Fruit fly (Drosophila melanogaster) whole organism, embryonic: Measurements from ENCODE around the gene CG31683.

Experiments
- Aef1 ChIP-seq: fragments of 200-800 bp; sonication (Bioruptor generic); IDR thresholded peaks from 3 replicates; pipeline ENCODE4 v1.3.6; 2022; ENCODE audit warnings: missing biosample characterization, missing genetic modification characterization
- Bgb ChIP-seq: fragments of 200-800 bp; sonication (Bioruptor generic); IDR thresholded peaks from 2 replicates; pipeline ENCODE4 v1.3.6; 2022; ENCODE audit warnings: missing biosample characterization, missing genetic modification characterization; ENCODE audit not compliant: partially characterized antibody
- CG10147 ChIP-seq: fragments of 200-800 bp; sonication (Bioruptor generic); optimal IDR thresholded peaks from 2 replicates; lab custom pipeline; 2019; ENCODE audit warnings: missing biosample characterization, mild to moderate bottlenecking, missing genetic modification characterization, moderate library complexity
- CG1024 ChIP-seq: fragments of 200-800 bp; sonication (Bioruptor generic); IDR thresholded peaks from 2 replicates; pipeline ENCODE4 v1.3.6; 2022; ENCODE audit warnings: missing biosample characterization, missing genetic modification characterization
- CG10979 ChIP-seq: fragments of 200-800 bp; sonication (Bioruptor generic); optimal IDR thresholded peaks from 2 replicates; lab custom pipeline; 2018; ENCODE audit warnings: missing biosample characterization, mild to moderate bottlenecking, missing genetic modification characterization, moderate library complexity
- CG11504 ChIP-seq: fragments of 200-800 bp; sonication (Bioruptor generic); optimal IDR thresholded peaks from 3 replicates; lab custom pipeline; 2019; ENCODE audit warnings: missing biosample characterization, mild to moderate bottlenecking, missing genetic modification characterization, moderate library complexity
- CG12659 ChIP-seq: fragments of 200-800 bp; sonication (Bioruptor generic); optimal IDR thresholded peaks from 3 replicates; lab custom pipeline; 2017; ENCODE audit warnings: mild to moderate bottlenecking, missing biosample characterization, missing genetic modification reagents, missing genetic modification characterization
- CG13123 ChIP-seq: fragments of 200-800 bp; sonication (Bioruptor generic); optimal IDR thresholded peaks from 2 replicates; lab custom pipeline; 2016; ENCODE audit warnings: missing biosample characterization, missing genetic modification characterization
- CG15073 ChIP-seq: fragments of 200-800 bp; sonication (Bioruptor generic); optimal IDR thresholded peaks from 2 replicates; lab custom pipeline; 2016; ENCODE audit warnings: missing biosample characterization, missing genetic modification characterization
- CG16815 ChIP-seq: fragments of 200-800 bp; sonication (Bioruptor generic); optimal IDR thresholded peaks from 3 replicates; lab custom pipeline; 2017; ENCODE audit warnings: missing biosample characterization, mild to moderate bottlenecking, missing genetic modification characterization
- CG17359 ChIP-seq: fragments of 200-800 bp; sonication (Bioruptor generic); optimal IDR thresholded peaks from 3 replicates; lab custom pipeline; 2018; ENCODE audit warnings: missing biosample characterization, mild to moderate bottlenecking, missing genetic modification characterization, moderate library complexity
- CG18764 ChIP-seq: fragments of 200-800 bp; sonication (Bioruptor generic); optimal IDR thresholded peaks from 3 replicates; lab custom pipeline; 2016; ENCODE audit warnings: missing biosample characterization, missing genetic modification characterization
- CG2120 ChIP-seq: fragments of 200-800 bp; sonication (Bioruptor generic); optimal IDR thresholded peaks from 3 replicates; lab custom pipeline; 2016; ENCODE audit warnings: missing biosample characterization, missing genetic modification characterization
- CG30403 ChIP-seq: fragments of 200-800 bp; sonication (Bioruptor generic); optimal IDR thresholded peaks from 3 replicates; lab custom pipeline; 2016; ENCODE audit warnings: missing biosample characterization, missing genetic modification characterization
- CG3407 ChIP-seq: fragments of 200-800 bp; sonication (Bioruptor generic); optimal IDR thresholded peaks from 2 replicates; lab custom pipeline; 2018; ENCODE audit warnings: missing biosample characterization, mild to moderate bottlenecking, missing genetic modification characterization
- CG5180 ChIP-seq: fragments of 200-800 bp; sonication (Bioruptor generic); optimal IDR thresholded peaks from 3 replicates; lab custom pipeline; 2017; ENCODE audit warnings: missing biosample characterization, missing genetic modification characterization, mild to moderate bottlenecking, moderate library complexity, missing genetic modification reagents
- CG6175 ChIP-seq: fragments of 200-800 bp; sonication (Bioruptor generic); IDR thresholded peaks from 3 replicates; pipeline ENCODE4 v1.3.6; 2022; ENCODE audit warnings: missing biosample characterization, missing genetic modification characterization
- CG7745 ChIP-seq: fragments of 200-800 bp; sonication (Bioruptor generic); optimal IDR thresholded peaks from 2 replicates; lab custom pipeline; 2018; ENCODE audit warnings: missing biosample characterization, mild to moderate bottlenecking, missing genetic modification characterization, moderate library complexity
- CoRest ChIP-seq: fragments of 200-800 bp; sonication (Bioruptor generic); optimal IDR thresholded peaks from 3 replicates; lab custom pipeline; 2018; ENCODE audit warnings: missing biosample characterization, mild to moderate bottlenecking, missing genetic modification characterization, moderate library complexity
- D19A ChIP-seq: fragments of 200-800 bp; optimal IDR thresholded peaks from 3 replicates; lab custom pipeline; 2019; ENCODE audit warnings: missing biosample characterization, mild to moderate bottlenecking, missing genetic modification characterization, moderate library complexity
- H15 ChIP-seq: fragments of 200-800 bp; sonication (Bioruptor generic); IDR thresholded peaks from 3 replicates; pipeline ENCODE4 v1.3.6; 2022; ENCODE audit warnings: missing biosample characterization, missing genetic modification characterization
- HHEX ChIP-seq: fragments of 200-800 bp; sonication (Bioruptor generic); optimal IDR thresholded peaks from 3 replicates; lab custom pipeline; 2017; ENCODE audit warnings: missing biosample characterization, mild to moderate bottlenecking, missing genetic modification characterization, missing genetic modification reagents
- HLH3B ChIP-seq: fragments of 200-800 bp; sonication (Bioruptor generic); IDR thresholded peaks from 2 replicates; pipeline ENCODE4 v1.3.6; 2022; ENCODE audit warnings: missing biosample characterization, missing genetic modification characterization
- Hmr ChIP-seq: fragments of 200-800 bp; sonication (Bioruptor generic); optimal IDR thresholded peaks from 3 replicates; lab custom pipeline; 2017; ENCODE audit warnings: mild to moderate bottlenecking, missing biosample characterization, missing genetic modification reagents, missing genetic modification characterization
- NC2β ChIP-seq: fragments of 200-800 bp; sonication (Bioruptor generic); optimal IDR thresholded peaks from 2 replicates; lab custom pipeline; 2016; ENCODE audit warnings: missing biosample characterization, missing genetic modification characterization
- Opbp ChIP-seq: fragments of 200-800 bp; sonication (Bioruptor generic); IDR thresholded peaks from 3 replicates; pipeline ENCODE4 v1.3.6; 2022; ENCODE audit warnings: missing biosample characterization, missing genetic modification characterization; ENCODE audit not compliant: partially characterized antibody
- PHDP ChIP-seq: fragments of 200-800 bp; sonication (Bioruptor generic); optimal IDR thresholded peaks from 3 replicates; lab custom pipeline; 2018; ENCODE audit warnings: missing biosample characterization, mild to moderate bottlenecking, missing genetic modification characterization, moderate library complexity
- Sox102F ChIP-seq: fragments of 200-800 bp; sonication (Bioruptor generic); optimal IDR thresholded peaks from 2 replicates; lab custom pipeline; 2018; ENCODE audit warnings: missing biosample characterization, mild to moderate bottlenecking, missing genetic modification characterization, moderate library complexity
- Sry-δ ChIP-seq: fragments of 200-800 bp; sonication (Bioruptor generic); optimal IDR thresholded peaks from 2 replicates; lab custom pipeline; 2016; ENCODE audit warnings: missing biosample characterization, missing genetic modification characterization
- Ssrp ChIP-seq: fragments of 200-800 bp; sonication (Bioruptor generic); optimal IDR thresholded peaks from 2 replicates; lab custom pipeline; 2018; ENCODE audit warnings: missing biosample characterization, mild to moderate bottlenecking, missing genetic modification characterization, moderate library complexity
- abd-A ChIP-seq: fragments of 200-800 bp; sonication (Bioruptor generic); optimal IDR thresholded peaks from 3 replicates; lab custom pipeline; 2019; ENCODE audit warnings: missing biosample characterization, mild to moderate bottlenecking, missing genetic modification characterization, moderate library complexity
- chinmo ChIP-seq: fragments of 200-800 bp; sonication (Bioruptor generic); IDR thresholded peaks from 4 replicates; pipeline ENCODE4 v1.3.6; 2022; ENCODE audit warnings: missing biosample characterization, missing genetic modification characterization; ENCODE audit not compliant: partially characterized antibody
- chm ChIP-seq: fragments of 200-800 bp; sonication (Bioruptor generic); IDR thresholded peaks from 2 replicates; pipeline ENCODE4 v1.3.6; 2022; ENCODE audit warnings: missing biosample characterization, missing genetic modification characterization
- da ChIP-seq: fragments of 200-800 bp; sonication (Bioruptor generic); optimal IDR thresholded peaks from 2 replicates; lab custom pipeline; 2016; ENCODE audit warnings: missing biosample characterization, missing genetic modification characterization
- dmrt11E ChIP-seq: fragments of 200-800 bp; sonication (Bioruptor generic); optimal IDR thresholded peaks from 3 replicates; lab custom pipeline; 2018; ENCODE audit warnings: missing biosample characterization, mild to moderate bottlenecking, missing genetic modification characterization, moderate library complexity
- dmrt99B ChIP-seq: fragments of 200-800 bp; sonication (Bioruptor generic); optimal IDR thresholded peaks from 2 replicates; lab custom pipeline; 2018; ENCODE audit warnings: missing biosample characterization, mild to moderate bottlenecking, missing genetic modification characterization, moderate library complexity
- gem ChIP-seq: fragments of 200-800 bp; sonication (Bioruptor generic); optimal IDR thresholded peaks from 2 replicates; lab custom pipeline; 2019; ENCODE audit warnings: missing biosample characterization, mild to moderate bottlenecking, missing genetic modification characterization, moderate library complexity
- gsb-n ChIP-seq: fragments of 200-800 bp; sonication (Bioruptor generic); optimal IDR thresholded peaks from 3 replicates; lab custom pipeline; 2018; ENCODE audit warnings: missing biosample characterization, mild to moderate bottlenecking, missing genetic modification characterization
- lilli ChIP-seq: fragments of 200-800 bp; sonication (Bioruptor generic); optimal IDR thresholded peaks from 3 replicates; lab custom pipeline; 2016; ENCODE audit warnings: missing biosample characterization, missing genetic modification characterization
- mld ChIP-seq: fragments of 200-800 bp; sonication (Bioruptor generic); IDR thresholded peaks from 3 replicates; pipeline ENCODE4 v1.3.6; 2022; ENCODE audit warnings: missing biosample characterization, missing genetic modification characterization; ENCODE audit not compliant: partially characterized antibody
- prd ChIP-seq, 3 experiments: fragments of >200 bp in 2 of 3; fragments of 200-800 bp in 1 of 3; sonication (Bioruptor generic) in 1 of 3; optimal IDR thresholded peaks in 2 of 3; IDR thresholded peaks in 1 of 3; 2 replicates in 2 of 3; 3 replicates in 1 of 3; pipeline versions ENCODE4 v1.3.6 to Lab custom; 2017 to 2022; ENCODE audit warnings: missing biosample characterization in 1 of 3, missing genetic modification characterization in 1 of 3
- pum ChIP-seq: fragments of 200-800 bp; sonication (Bioruptor generic); optimal IDR thresholded peaks from 2 replicates; lab custom pipeline; 2016; ENCODE audit warnings: missing biosample characterization, missing genetic modification characterization
- row ChIP-seq: fragments of 200-800 bp; sonication (Bioruptor generic); IDR thresholded peaks from 3 replicates; pipeline ENCODE4 v1.3.6; 2022; ENCODE audit warnings: missing biosample characterization, missing genetic modification characterization
- sim ChIP-seq: fragments of 200-800 bp; sonication (Bioruptor generic); IDR thresholded peaks from 2 replicates; pipeline ENCODE4 v1.3.6; 2022; ENCODE audit warnings: missing biosample characterization, missing genetic modification characterization
- usp ChIP-seq: fragments of >200 bp; optimal IDR thresholded peaks from 2 replicates; lab custom pipeline; 2017; ENCODE audit warnings: missing biosample characterization, missing genetic modification characterization
- z ChIP-seq: fragments of 200-800 bp; sonication (Bioruptor generic); IDR thresholded peaks from 3 replicates; pipeline ENCODE4 v1.3.6; 2022; ENCODE audit warnings: missing biosample characterization, missing genetic modification characterization

The CG31683 gene

dm6 chr2L:20479694-20480093, 29.9 kb upstream of the CG31683 start (continued):
- TF ChIP-seq CG12659 (no peak), CG2120 (GFP tag; lab: Kevin White, UChicago) (no peak), CoRest (tag; lab: Kevin White, UChicago) (no peak)
- TF ChIP-seq, all 482 proteins: peak for 28

dm6 chr2L:20478549-20479238, 28.9 kb upstream of the CG31683 start:
- TF ChIP-seq chm (GFP tag; lab: Robert Waterston, UW) = peak; percentile 57; the same call in 1 of the 2 replicates
- no peak for TF ChIP-seq z (GFP tag; lab: Robert Waterston, UW)
- TF ChIP-seq abd-A (tag; lab: Kevin White, UChicago) = peak; percentile 5
- TF ChIP-seq Aef1 (GFP tag; lab: Robert Waterston, UW) = no peak; the same call in 2 of the 3 replicates
- TF ChIP-seq Ssrp (tag; lab: Kevin White, UChicago) = peak; percentile 24
- TF ChIP-seq Sry-δ = no peak
- TF ChIP-seq da = no peak
- peak; percentile 27 for TF ChIP-seq CG11504
- no peak for TF ChIP-seq CG3407 (GFP tag; lab: Kevin White, UChicago)
- TF ChIP-seq CG5180 (GFP tag; lab: Kevin White, UChicago) = no peak
- peak; percentile 47 for TF ChIP-seq CG10979 (tag; lab: Kevin White, UChicago)
- peak; percentile 11 for TF ChIP-seq CG16815 (GFP tag; lab: Kevin White, UChicago)
- no peak for TF ChIP-seq Hmr (GFP tag; lab: Kevin White, UChicago)
- TF ChIP-seq CG17359 (tag; lab: Kevin White, UChicago) = peak; percentile 21
- TF ChIP-seq CG30403 (GFP tag; lab: Kevin White, UChicago) = peak; percentile 21
- no peak for TF ChIP-seq pum (GFP tag; lab: Kevin White, UChicago)
- TF ChIP-seq CG7745 (tag; lab: Kevin White, UChicago) = no peak
- TF ChIP-seq CG18764 = no peak
- TF ChIP-seq usp (GFP tag; lab: Kevin White, UChicago) = no peak
- no peak for TF ChIP-seq sim (GFP tag; lab: Robert Waterston, UW)
- TF ChIP-seq chinmo (GFP tag; lab: Robert Waterston, UW) = no peak
- TF ChIP-seq CG6175 (GFP tag; lab: Robert Waterston, UW) = peak; percentile 95
- peak; percentile 52 for TF ChIP-seq row (GFP tag; lab: Robert Waterston, UW)
- TF ChIP-seq CG1024 = no peak
- TF ChIP-seq lilli (GFP tag; lab: Kevin White, UChicago) = no peak
- peak; percentile 57 for TF ChIP-seq Sox102F (GFP tag; lab: Kevin White, UChicago)
- peak; percentile 8; the same call in 1 of the 2 replicates for TF ChIP-seq Bgb
- TF ChIP-seq dmrt99B (tag; lab: Kevin White, UChicago) = peak; percentile 19
- TF ChIP-seq HHEX (GFP tag; lab: Kevin White, UChicago) = no peak
- peak; percentile 28 for TF ChIP-seq gsb-n (tag; lab: Kevin White, UChicago)
- peak; percentile 73 for TF ChIP-seq gem
- TF ChIP-seq dmrt11E (tag; lab: Kevin White, UChicago) = peak; percentile 39
- TF ChIP-seq PHDP = peak; percentile 39
- TF ChIP-seq CG10147 = no peak
- no peak for TF ChIP-seq Opbp (GFP tag; lab: Robert Waterston, UW)
- no peak for TF ChIP-seq CG15073 (GFP tag; lab: Kevin White, UChicago)
- TF ChIP-seq prd (optimal IDR thresholded peaks at IDR 0.05; lab: Kevin White, UChicago) = no peak
- TF ChIP-seq prd (GFP tag; IDR thresholded peaks at IDR 0.05; lab: Robert Waterston, UW) = peak; percentile 21; the same call in 1 of the 3 replicates
- TF ChIP-seq HLH3B = 0 out of 2 replicates have a peak, but pooled peaks have one; percentile 22
- TF ChIP-seq CG13123 (GFP tag; lab: Kevin White, UChicago) = no peak
- TF ChIP-seq NC2β = no peak
- peak; percentile 73 for TF ChIP-seq D19A
- no peak for TF ChIP-seq H15 (GFP tag; lab: Robert Waterston, UW)
- TF ChIP-seq mld (GFP tag; lab: Robert Waterston, UW) = no peak
- peak; percentile 14 for TF ChIP-seq CG12659
